Worm (Caenorhabditis elegans): ENCODE measurements around the gene W04H10.6.

DNA sequence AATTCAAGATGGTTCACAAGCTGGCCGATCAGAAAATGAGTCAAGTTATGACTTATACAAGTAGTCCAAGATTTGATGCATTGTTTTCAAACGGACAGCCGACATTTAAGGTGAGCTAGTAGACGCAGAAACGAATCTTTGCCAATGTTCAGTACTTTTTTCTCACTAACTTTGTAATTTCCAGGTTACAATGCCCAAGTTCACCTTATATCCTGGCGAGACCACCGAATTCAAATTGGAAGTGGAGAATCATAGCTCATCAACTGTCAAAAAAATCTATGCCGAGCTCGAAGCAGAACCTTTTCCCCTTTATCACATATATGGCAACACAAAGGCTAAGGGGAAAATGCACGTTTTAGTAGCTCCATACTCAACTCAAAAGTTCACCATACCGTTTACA lies 19.7 kb upstream of the W04H10.6 start:
- TF ChIP-seq lin-54 (GFP tag; optimal IDR thresholded peaks at IDR 0.05) (no peak), lsl-1 (GFP tag; optimal IDR thresholded peaks at IDR 0.05) (no peak), attf-5 (GFP tag; optimal IDR thresholded peaks at IDR 0.05) (no peak), nhr-90 (tag; optimal IDR thresholded peaks at IDR 0.05) (no peak), mes-4 (tag; optimal IDR thresholded peaks at IDR 0.05) (no peak), nhr-120 (GFP tag; IDR thresholded peaks at IDR 0.05) (no peak), nfya-1 (tag; optimal IDR thresholded peaks at IDR 0.05; ENCODE audit: borderline replicate concordance, insufficient read depth) (no peak), pha-4 (tag; optimal IDR thresholded peaks at IDR 0.05) (no peak)
